Worm (Caenorhabditis elegans) whole organism, late embryonic: ENCODE results near the gene ztf-28.
"Not testable (repeated sequence)": the region's sequence is repeated elsewhere in the genome, so short reads cannot be mapped to it uniquely, and the experiment has no call there.

Experiments
- C08G9.2 ChIP-seq: sonication (generic microtip); optimal IDR thresholded peaks from 2 replicates; lab custom pipeline; 2016; ENCODE audit warnings: mild to moderate bottlenecking, missing genetic modification characterization, moderate library complexity, missing compliant biosample characterization
- C38D4.7 ChIP-seq: fragments of 200-800 bp; sonication (Bioruptor generic); optimal IDR thresholded peaks from 2 replicates; lab custom pipeline; 2018; ENCODE audit warnings: mild to moderate bottlenecking, missing genetic modification characterization, moderate library complexity, missing compliant biosample characterization
- F13H6.1 ChIP-seq: sonication (generic microtip); optimal IDR thresholded peaks from 2 replicates; lab custom pipeline; 2016; ENCODE audit warnings: missing genetic modification characterization, missing compliant biosample characterization
- K09A11.1 ChIP-seq: sonication (generic microtip); optimal IDR thresholded peaks from 2 replicates; lab custom pipeline; 2017; ENCODE audit warnings: antibody characterized with exemption, mild to moderate bottlenecking, missing genetic modification characterization, missing compliant biosample characterization; ENCODE audit not compliant: insufficient read depth
- ama-1 ChIP-seq: fragments of 150-350 bp; optimal IDR thresholded peaks from 2 replicates; lab custom pipeline; 2014
- ceh-14 ChIP-seq: sonication (generic microtip); optimal IDR thresholded peaks from 2 replicates; lab custom pipeline; 2016; ENCODE audit warnings: missing genotype, missing genetic modification characterization, missing compliant biosample characterization
- ceh-18 ChIP-seq: sonication (generic microtip); optimal IDR thresholded peaks from 2 replicates; lab custom pipeline; 2016; ENCODE audit warnings: missing genetic modification characterization, missing compliant biosample characterization
- ceh-19 ChIP-seq: fragments of 200-800 bp; sonication (Bioruptor generic); optimal IDR thresholded peaks from 2 replicates; lab custom pipeline; 2018; ENCODE audit warnings: mild to moderate bottlenecking, missing genetic modification characterization, missing compliant biosample characterization
- ceh-2 ChIP-seq: sonication (generic microtip); optimal IDR thresholded peaks from 2 replicates; lab custom pipeline; 2016; ENCODE audit warnings: missing genotype, missing genetic modification characterization, missing compliant biosample characterization
- ceh-22 ChIP-seq: sonication (generic microtip); optimal IDR thresholded peaks from 2 replicates; lab custom pipeline; 2017; ENCODE audit warnings: missing biosample characterization, missing genetic modification characterization
- ceh-24 ChIP-seq: sonication (generic microtip); optimal IDR thresholded peaks from 2 replicates; lab custom pipeline; 2016; ENCODE audit warnings: mild to moderate bottlenecking, missing genetic modification characterization, missing compliant biosample characterization
- ceh-30 ChIP-seq: fragments of 150-350 bp; optimal IDR thresholded peaks from 2 replicates; lab custom pipeline; 2014; ENCODE audit warnings: missing biosample characterization, missing genetic modification characterization
- ceh-34 ChIP-seq: sonication (generic microtip); optimal IDR thresholded peaks from 2 replicates; lab custom pipeline; 2016; ENCODE audit warnings: mild to moderate bottlenecking, missing genetic modification characterization, missing compliant biosample characterization
- ceh-6 ChIP-seq: fragments of 200-800 bp; sonication (Bioruptor generic); optimal IDR thresholded peaks from 2 replicates; lab custom pipeline; 2018; ENCODE audit warnings: mild to moderate bottlenecking, missing genetic modification characterization, missing compliant biosample characterization
- elt-2 ChIP-seq: sonication (generic microtip); optimal IDR thresholded peaks from 2 replicates; lab custom pipeline; 2016; ENCODE audit warnings: missing genetic modification reagents, missing genetic modification characterization, missing compliant biosample characterization
- ets-4 ChIP-seq: sonication (generic microtip); optimal IDR thresholded peaks from 2 replicates; lab custom pipeline; 2016; ENCODE audit warnings: missing genetic modification characterization, missing compliant biosample characterization
- eyg-1 ChIP-seq: sonication (generic microtip); optimal IDR thresholded peaks from 2 replicates; lab custom pipeline; 2016; ENCODE audit warnings: missing genotype, missing genetic modification characterization, missing compliant biosample characterization
- fax-1 ChIP-seq: sonication (generic microtip); optimal IDR thresholded peaks from 2 replicates; lab custom pipeline; 2016; ENCODE audit warnings: missing genotype, missing genetic modification characterization, missing compliant biosample characterization
- fkh-6 ChIP-seq: sonication (generic microtip); optimal IDR thresholded peaks from 2 replicates; lab custom pipeline; 2016; ENCODE audit warnings: missing genetic modification characterization, missing compliant biosample characterization
- gmeb-2 ChIP-seq: sonication (generic microtip); optimal IDR thresholded peaks from 2 replicates; lab custom pipeline; 2016; ENCODE audit warnings: missing genetic modification characterization, inconsistent platforms, missing compliant biosample characterization
- hlh-13 ChIP-seq: fragments of 200-800 bp; sonication (Bioruptor generic); optimal IDR thresholded peaks from 2 replicates; lab custom pipeline; 2018; ENCODE audit warnings: mild to moderate bottlenecking, missing genetic modification characterization, missing compliant biosample characterization
- hlh-30 ChIP-seq: sonication (generic microtip); optimal IDR thresholded peaks from 2 replicates; lab custom pipeline; 2017; ENCODE audit warnings: antibody characterized with exemption, missing genetic modification characterization, missing compliant biosample characterization; ENCODE audit not compliant: insufficient read depth
- hlh-6 ChIP-seq: sonication (generic microtip); optimal IDR thresholded peaks from 2 replicates; lab custom pipeline; 2016; ENCODE audit warnings: missing genotype, missing genetic modification characterization, missing compliant biosample characterization
- lim-6 ChIP-seq: sonication (generic microtip); optimal IDR thresholded peaks from 2 replicates; lab custom pipeline; 2016; ENCODE audit warnings: missing genetic modification characterization, missing compliant biosample characterization
- lin-11 ChIP-seq: fragments of 200-800 bp; sonication (Bioruptor generic); optimal IDR thresholded peaks from 2 replicates; lab custom pipeline; 2018; ENCODE audit warnings: mild to moderate bottlenecking, missing genetic modification characterization, missing compliant biosample characterization
- npax-4 ChIP-seq: sonication (generic microtip); optimal IDR thresholded peaks from 2 replicates; lab custom pipeline; 2016; ENCODE audit warnings: missing genetic modification characterization, missing compliant biosample characterization
- odd-2 ChIP-seq: sonication (generic microtip); optimal IDR thresholded peaks from 2 replicates; lab custom pipeline; 2017; ENCODE audit warnings: antibody characterized with exemption, mild to moderate bottlenecking, missing genetic modification characterization, missing compliant biosample characterization
- pat-9 ChIP-seq: fragments of 200-800 bp; sonication (Bioruptor generic); optimal IDR thresholded peaks from 2 replicates; lab custom pipeline; 2018; ENCODE audit warnings: mild to moderate bottlenecking, missing genetic modification characterization, moderate library complexity, missing compliant biosample characterization
- pax-1 ChIP-seq: fragments of 150-350 bp; optimal IDR thresholded peaks from 2 replicates; lab custom pipeline; 2014; ENCODE audit warnings: missing biosample characterization, missing genetic modification characterization
- pha-4 ChIP-seq: fragments of 150-350 bp; optimal IDR thresholded peaks from 2 replicates; lab custom pipeline; 2018; ENCODE audit warnings: missing biosample characterization, missing genetic modification reagents, missing genetic modification characterization
- pros-1 ChIP-seq: fragments of 150-350 bp; optimal IDR thresholded peaks from 2 replicates; lab custom pipeline; 2014; ENCODE audit warnings: missing biosample characterization, missing genetic modification reagents, missing genetic modification characterization
- ref-2 ChIP-seq: sonication (generic microtip); optimal IDR thresholded peaks from 2 replicates; lab custom pipeline; 2016; ENCODE audit warnings: missing genetic modification characterization, missing compliant biosample characterization
- rnt-1 ChIP-seq: sonication (generic microtip); optimal IDR thresholded peaks from 2 replicates; lab custom pipeline; 2016; ENCODE audit warnings: missing genetic modification characterization, missing compliant biosample characterization
- sdc-2 ChIP-seq: sonication (generic microtip); optimal IDR thresholded peaks from 2 replicates; lab custom pipeline; 2016; ENCODE audit warnings: missing genotype, missing genetic modification characterization, missing compliant biosample characterization
- unc-3 ChIP-seq, 2 experiments: fragments of 200-800 bp in 1 of 2; sonication (Bioruptor generic) in 1 of 2; sonication (generic microtip) in 1 of 2; conservative IDR thresholded peaks in 1 of 2; optimal IDR thresholded peaks in 1 of 2; 2 replicates each; pipeline versions ENCODE4 v1.3.6 to Lab custom; 2016 to 2022; ENCODE audit warnings: missing compliant biosample characterization in 2 of 2, missing genetic modification characterization in 2 of 2, missing genetic modification reagents in 1 of 2
- unc-86 ChIP-seq: sonication (generic microtip); optimal IDR thresholded peaks from 2 replicates; lab custom pipeline; 2016; ENCODE audit warnings: missing genetic modification characterization, missing compliant biosample characterization
- zip-5 ChIP-seq: sonication (generic microtip); optimal IDR thresholded peaks from 2 replicates; lab custom pipeline; 2016; ENCODE audit warnings: missing genetic modification characterization, missing compliant biosample characterization

Gene ztf-28

ce11 chrV:2085745-2086267 is 4.7 kb upstream of the ztf-28 start, which contains the start of gene F36F12.3:
Gene F36F12.3, plus strand, starts transcription at chrV:2085795.
- TF ChIP-seq eyg-1, ref-2, lin-11 (tag; lab: Kevin White, UChicago): not testable (repeated sequence)

ce11 chrV:2095204-2095603 is 4.7 kb downstream of the ztf-28 start, which contains the start of gene F36F12.2:
Gene F36F12.2, minus strand, starts transcription at chrV:2095304.
- no peak for TF ChIP-seq pros-1 (tag; lab: Kevin White, UChicago)
- TF ChIP-seq npax-4, result no peak
- TF ChIP-seq ets-4 (tag; lab: Kevin White, UChicago), result no peak
- no peak for TF ChIP-seq pha-4 (tag; lab: Kevin White, UChicago)
- TF ChIP-seq, all 69 proteins: peak for 0

- TF ChIP-seq ref-2 (tag; lab: Kevin White, UChicago) (no peak), hlh-13 (no peak), odd-2 (no peak), ama-1 (no peak), C08G9.2 (tag; lab: Kevin White, UChicago) (no peak), elt-2 (tag; lab: Kevin White, UChicago) (no peak), ceh-34 (tag; lab: Kevin White, UChicago) (no peak), pax-1 (tag; lab: Kevin White, UChicago) (no peak), ceh-6 (GFP tag; lab: Kevin White, UChicago) (no peak), ceh-18 (no peak), C38D4.7 (no peak), unc-86 (no peak), pat-9 (tag; lab: Kevin White, UChicago) (no peak), hlh-6 (no peak), ceh-19 (GFP tag; lab: Kevin White, UChicago) (no peak), ceh-2 (tag; lab: Kevin White, UChicago) (no peak), ceh-14 (tag; lab: Kevin White, UChicago) (no peak), K09A11.1 (tag; lab: Kevin White, UChicago) (no peak), F13H6.1 (tag; lab: Kevin White, UChicago) (no peak)
Observed at ce11 chrV:2095772-2096171, 5.3 kb downstream of the ztf-28 start, which contains the start of gene clec-207. Gene clec-207, plus strand, starts transcription at chrV:2096072.

ce11 chrV:2097653-2098052 is 7.2 kb downstream of the ztf-28 start, which contains the start of gene clec-208:
Gene clec-208, plus strand, starts transcription at chrV:2097953.
- TF ChIP-seq ceh-14 (tag; lab: Kevin White, UChicago) (no peak), lim-6 (tag; lab: Kevin White, UChicago) (no peak), ama-1 (no peak), npax-4 (no peak), fax-1 (tag; lab: Kevin White, UChicago) (no peak), rnt-1 (tag; lab: Kevin White, UChicago) (no peak), ceh-24 (tag; lab: Kevin White, UChicago) (no peak), sdc-2 (no peak), ceh-30 (tag; lab: Kevin White, UChicago) (no peak), ceh-22 (tag; lab: Kevin White, UChicago) (no peak), pha-4 (tag; lab: Kevin White, UChicago) (no peak), fkh-6 (tag; lab: Kevin White, UChicago) (no peak), lin-11 (tag; lab: Kevin White, UChicago) (no peak), hlh-30 (tag; lab: Kevin White, UChicago) (no peak), unc-3 (GFP tag; conservative IDR thresholded peaks at IDR 0.05; lab: Robert Waterston, UW) (no peak), unc-3 (tag; optimal IDR thresholded peaks at IDR 0.05; lab: Kevin White, UChicago) (no peak), zip-5 (no peak), ets-4 (tag; lab: Kevin White, UChicago) (no peak), K09A11.1 (tag; lab: Kevin White, UChicago) (no peak), gmeb-2 (no peak), C08G9.2 (tag; lab: Kevin White, UChicago) (no peak)
